Fruit fly (Drosophila melanogaster): ENCODE measurements around the gene CG7990.

The CG7990 gene

dm6 chrX:19170791-19171190 lies 31.0 kb downstream of the CG7990 start, which contains the start of gene Inx5:
Inx5 (minus strand) TSS chrX:19170883.
- TF ChIP-seq Myc (optimal IDR thresholded peaks at IDR 0.05), result peak; percentile 12
- no peak for TF ChIP-seq woc (GFP tag; optimal IDR thresholded peaks at IDR 0.05)

- TF ChIP-seq h (GFP tag; optimal IDR thresholded peaks at IDR 0.05), result peak; percentile 62
- no peak for TF ChIP-seq Rel (GFP tag; optimal IDR thresholded peaks at IDR 0.05)
- peak; percentile 53 for TF ChIP-seq Rel (tag; optimal IDR thresholded peaks at IDR 0.05)
- TF ChIP-seq woc (GFP tag; optimal IDR thresholded peaks at IDR 0.05), result peak; percentile 58
- peak; percentile 76 for TF ChIP-seq pan (optimal IDR thresholded peaks at IDR 0.05)
- TF ChIP-seq Jra (GFP tag; optimal IDR thresholded peaks at IDR 0.05), result peak; percentile 7
- TF ChIP-seq Vsx2 (GFP tag; optimal IDR thresholded peaks at IDR 0.05; ENCODE audit: partially characterized antibody), result no peak
- TF ChIP-seq rgr (GFP tag; optimal IDR thresholded peaks at IDR 0.05), result peak; percentile 40
- TF ChIP-seq br (GFP tag; optimal IDR thresholded peaks at IDR 0.05), result no peak
- TF ChIP-seq dmrt93B (GFP tag; optimal IDR thresholded peaks at IDR 0.05), result no peak
Measured at dm6 chrX:19167586-19168403, 34.0 kb downstream of the CG7990 start.

- no peak for TF ChIP-seq Rel (GFP tag; optimal IDR thresholded peaks at IDR 0.05)
- TF ChIP-seq Rel (tag; optimal IDR thresholded peaks at IDR 0.05), result peak; percentile 12
- peak; percentile 3 for TF ChIP-seq lola (GFP tag; optimal IDR thresholded peaks at IDR 0.05)
- TF ChIP-seq brk (GFP tag; optimal IDR thresholded peaks at IDR 0.05), result no peak
Measured at dm6 chrX:19167032-19167568, 34.7 kb downstream of the CG7990 start, which contains the start of gene RhoGAP18B. RhoGAP18B (minus strand) TSS chrX:19167082.

dm6 chrX:19166152-19166935 lies 35.4 kb downstream of the CG7990 start:
- peak; percentile 66 for TF ChIP-seq Sp1 (GFP tag; optimal IDR thresholded peaks at IDR 0.05)
- peak; percentile 13 for TF ChIP-seq br (GFP tag; optimal IDR thresholded peaks at IDR 0.05)
- TF ChIP-seq CG9705 (GFP tag; optimal IDR thresholded peaks at IDR 0.05), result no peak
- TF ChIP-seq Jra (GFP tag; optimal IDR thresholded peaks at IDR 0.05), result no peak
- TF ChIP-seq sage (GFP tag; optimal IDR thresholded peaks at IDR 0.05), result no peak
- TF ChIP-seq Mio (GFP tag; optimal IDR thresholded peaks at IDR 0.05), result no peak
- no peak for TF ChIP-seq lola (GFP tag; optimal IDR thresholded peaks at IDR 0.05)
- TF ChIP-seq Dif (GFP tag; optimal IDR thresholded peaks at IDR 0.05; ENCODE audit: partially characterized antibody), result no peak
- no peak for TF ChIP-seq CG32264 (GFP tag; optimal IDR thresholded peaks at IDR 0.05)
- no peak for TF ChIP-seq Hr83 (GFP tag; optimal IDR thresholded peaks at IDR 0.05; ENCODE audit: poor library complexity, severe bottlenecking)
- no peak for TF ChIP-seq jim (GFP tag; optimal IDR thresholded peaks at IDR 0.05)
- peak; percentile 52 for TF ChIP-seq dmrt93B (GFP tag; optimal IDR thresholded peaks at IDR 0.05)
- no peak for TF ChIP-seq woc (GFP tag; optimal IDR thresholded peaks at IDR 0.05)
- no peak for TF ChIP-seq Hnf4 (GFP tag; optimal IDR thresholded peaks at IDR 0.05)
- no peak for TF ChIP-seq OdsH (GFP tag; optimal IDR thresholded peaks at IDR 0.05)
- no peak for TF ChIP-seq Hr78 (GFP tag; optimal IDR thresholded peaks at IDR 0.05)
- TF ChIP-seq pan (optimal IDR thresholded peaks at IDR 0.05), result no peak
- no peak for TF ChIP-seq rgr (GFP tag; optimal IDR thresholded peaks at IDR 0.05)
- no peak for TF ChIP-seq GATAd (GFP tag; optimal IDR thresholded peaks at IDR 0.05)
- TF ChIP-seq Dfd (GFP tag; optimal IDR thresholded peaks at IDR 0.05), result peak; percentile 5
- no peak for TF ChIP-seq dl (GFP tag; optimal IDR thresholded peaks at IDR 0.05; ENCODE audit: insufficient read depth in 1 of 2, partially characterized antibody in 2 of 2)
- TF ChIP-seq sv (GFP tag; optimal IDR thresholded peaks at IDR 0.05), result no peak
- TF ChIP-seq Vsx2 (GFP tag; optimal IDR thresholded peaks at IDR 0.05; ENCODE audit: partially characterized antibody), result no peak
- TF ChIP-seq Myc (optimal IDR thresholded peaks at IDR 0.05), result no peak
- TF ChIP-seq ey (GFP tag; optimal IDR thresholded peaks at IDR 0.05), result peak; percentile 17
- TF ChIP-seq CrebA (GFP tag; optimal IDR thresholded peaks at IDR 0.05; ENCODE audit: borderline replicate concordance), result no peak
- no peak for TF ChIP-seq usp (GFP tag; optimal IDR thresholded peaks at IDR 0.05)
- no peak for TF ChIP-seq Abd-B (GFP tag; optimal IDR thresholded peaks at IDR 0.05)
- no peak for TF ChIP-seq tai (GFP tag; optimal IDR thresholded peaks at IDR 0.05)
- peak; percentile 57 for TF ChIP-seq h (GFP tag; optimal IDR thresholded peaks at IDR 0.05)
- peak; percentile 58 for TF ChIP-seq HLH106 (tag; optimal IDR thresholded peaks at IDR 0.05)
- TF ChIP-seq psq (GFP tag; optimal IDR thresholded peaks at IDR 0.05), result no peak
- TF ChIP-seq N (GFP tag; optimal IDR thresholded peaks at IDR 0.05), result no peak
- peak; percentile 48 for TF ChIP-seq fru (GFP tag; optimal IDR thresholded peaks at IDR 0.05)
- TF ChIP-seq dsf (GFP tag; optimal IDR thresholded peaks at IDR 0.05; ENCODE audit: borderline replicate concordance), result no peak
- no peak for TF ChIP-seq brk (GFP tag; optimal IDR thresholded peaks at IDR 0.05)
- TF ChIP-seq Rel (GFP tag; optimal IDR thresholded peaks at IDR 0.05), result no peak
- peak; percentile 30 for TF ChIP-seq Rel (tag; optimal IDR thresholded peaks at IDR 0.05)
- TF ChIP-seq foxo (GFP tag; optimal IDR thresholded peaks at IDR 0.05), result peak in 1 of 2 experiments; percentile 68
